Fruit fly (Drosophila melanogaster) whole organism, adult: ENCODE data around the gene abd-A.

Source experiments
- CG12768 ChIP-seq: fragments of 200-800 bp; sonication (Bioruptor generic); optimal IDR thresholded peaks from 2 replicates; lab custom pipeline; 2017; ENCODE audit warnings: missing biosample characterization, missing genetic modification characterization, mild to moderate bottlenecking, moderate library complexity, missing genetic modification reagents
- CG5204 ChIP-seq: fragments of 200-800 bp; sonication (Bioruptor generic); optimal IDR thresholded peaks from 2 replicates; lab custom pipeline; 2016; ENCODE audit warnings: missing biosample characterization, missing genetic modification characterization
- CG7045 ChIP-seq: fragments of 200-800 bp; sonication (Bioruptor generic); optimal IDR thresholded peaks from 2 replicates; lab custom pipeline; 2017; ENCODE audit warnings: missing biosample characterization, mild to moderate bottlenecking, missing genetic modification characterization
- kay ChIP-seq: fragments of 200-800 bp; sonication (Bioruptor generic); peaks from one replicate; lab custom pipeline; 2016; ENCODE audit warnings: missing biosample characterization, missing genetic modification characterization, borderline replicate concordance
- ovo ChIP-seq: fragments of 200-800 bp; sonication (Bioruptor generic); optimal IDR thresholded peaks from 2 replicates; lab custom pipeline; 2016; ENCODE audit warnings: missing biosample characterization, missing genetic modification characterization
- pad ChIP-seq: fragments of 200-800 bp; sonication (Bioruptor generic); optimal IDR thresholded peaks from 3 replicates; lab custom pipeline; 2017; ENCODE audit warnings: missing biosample characterization, missing genetic modification characterization, mild to moderate bottlenecking, moderate library complexity, missing genetic modification reagents

DNA sequence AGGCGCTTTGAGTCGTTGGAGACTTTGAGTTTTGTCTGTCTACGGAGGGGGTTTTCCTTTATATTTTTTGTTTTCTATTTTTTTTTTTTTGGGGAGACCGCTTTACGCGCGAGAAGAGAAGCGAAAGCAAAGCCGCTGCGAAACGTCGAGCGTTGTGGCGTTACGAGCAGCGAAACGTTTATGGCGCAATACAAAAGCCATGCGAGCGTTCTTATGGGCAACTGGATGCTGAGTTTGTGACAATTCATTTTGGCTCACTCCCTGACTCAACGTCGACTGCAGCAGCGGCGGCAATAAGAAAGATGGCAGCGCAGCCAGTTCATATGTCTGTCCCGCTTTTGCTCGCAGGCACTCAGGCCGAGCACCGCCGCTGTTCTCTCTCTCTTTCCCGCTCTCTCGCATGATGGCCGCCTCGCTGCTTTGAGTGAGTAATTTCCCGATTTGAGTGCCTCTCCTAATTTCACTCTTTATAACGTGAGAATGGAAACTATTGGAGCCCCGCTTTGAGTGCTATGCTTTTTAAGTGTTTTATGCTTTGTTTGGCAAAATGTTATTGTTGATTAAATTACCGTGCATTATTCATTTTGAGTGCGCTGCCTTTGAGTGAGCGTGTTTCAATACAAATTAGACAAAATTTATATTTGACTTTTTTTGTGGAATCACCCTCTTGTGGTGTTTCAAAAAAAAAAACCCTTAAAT, at the start of gene abd-A:
- TF ChIP-seq CG7045 (no peak), kay (no peak), CG12768 (GFP tag; lab: Kevin White, UChicago) (no peak), CG5204 (GFP tag; lab: Kevin White, UChicago) (no peak), ovo (GFP tag; lab: Kevin White, UChicago) (no peak), pad (no peak)
